Fruit fly (Drosophila melanogaster) whole organism, embryonic: Measurements from ENCODE around the gene Act87E.

Experiments
- CG12219 ChIP-seq: fragments of 200-800 bp; sonication (Bioruptor generic); optimal IDR thresholded peaks from 3 replicates; lab custom pipeline; 2018; ENCODE audit warnings: missing biosample characterization, mild to moderate bottlenecking, missing genetic modification characterization
- CG13775 ChIP-seq: fragments of 200-800 bp; sonication (Bioruptor generic); optimal IDR thresholded peaks from 3 replicates; lab custom pipeline; 2017; ENCODE audit warnings: missing biosample characterization, mild to moderate bottlenecking, missing genetic modification characterization
- CG15011 ChIP-seq: fragments of 200-800 bp; sonication (Bioruptor generic); optimal IDR thresholded peaks from 3 replicates; lab custom pipeline; 2018; ENCODE audit warnings: missing biosample characterization, mild to moderate bottlenecking, missing genetic modification characterization
- CG15269 ChIP-seq: fragments of 200-800 bp; sonication (Bioruptor generic); optimal IDR thresholded peaks from 2 replicates; lab custom pipeline; 2018; ENCODE audit warnings: missing biosample characterization, mild to moderate bottlenecking, missing genetic modification characterization, moderate library complexity
- CG1529 ChIP-seq: fragments of 200-800 bp; sonication (Bioruptor generic); optimal IDR thresholded peaks from 3 replicates; lab custom pipeline; 2018; ENCODE audit warnings: missing biosample characterization, missing genetic modification characterization
- CG15514 ChIP-seq: fragments of 200-800 bp; sonication (Bioruptor generic); optimal IDR thresholded peaks from 3 replicates; lab custom pipeline; 2017; ENCODE audit warnings: missing biosample characterization, missing genetic modification characterization, mild to moderate bottlenecking, moderate library complexity, missing genetic modification reagents
- CG16813 ChIP-seq: fragments of 200-800 bp; sonication (Bioruptor generic); IDR thresholded peaks from 3 replicates; pipeline ENCODE4 v1.3.6; 2022; ENCODE audit warnings: missing biosample characterization, missing genetic modification characterization; ENCODE audit not compliant: partially characterized antibody
- CG2116 ChIP-seq: fragments of 200-800 bp; sonication (Bioruptor generic); optimal IDR thresholded peaks from 3 replicates; lab custom pipeline; 2018; ENCODE audit warnings: missing biosample characterization, mild to moderate bottlenecking, missing genetic modification characterization
- CG2202 ChIP-seq: fragments of 200-800 bp; sonication (Bioruptor generic); optimal IDR thresholded peaks from 2 replicates; lab custom pipeline; 2018; ENCODE audit warnings: missing biosample characterization, mild to moderate bottlenecking, missing genetic modification characterization
- CG30403 ChIP-seq: fragments of 200-800 bp; sonication (Bioruptor generic); optimal IDR thresholded peaks from 3 replicates; lab custom pipeline; 2016; ENCODE audit warnings: missing biosample characterization, missing genetic modification characterization
- CG3281 ChIP-seq: fragments of 200-800 bp; sonication (Bioruptor generic); optimal IDR thresholded peaks from 3 replicates; lab custom pipeline; 2017; ENCODE audit warnings: missing biosample characterization, mild to moderate bottlenecking, missing genetic modification characterization
- CG3726 ChIP-seq: fragments of 200-800 bp; sonication (Bioruptor generic); IDR thresholded peaks from 3 replicates; pipeline ENCODE4, ENCODE4 v1.3.6; 2022; ENCODE audit warnings: missing biosample characterization, missing genetic modification characterization
- CG4282 ChIP-seq: fragments of 200-800 bp; sonication (Bioruptor generic); optimal IDR thresholded peaks from 2 replicates; lab custom pipeline; 2016; ENCODE audit warnings: missing biosample characterization, missing genetic modification characterization
- CG4360 ChIP-seq: fragments of 200-800 bp; sonication (Bioruptor generic); IDR thresholded peaks from 2 replicates; pipeline ENCODE4 v1.3.6; 2022; ENCODE audit warnings: missing biosample characterization, missing genetic modification characterization
- CG5245 ChIP-seq: fragments of 200-800 bp; sonication (Bioruptor generic); optimal IDR thresholded peaks from 3 replicates; lab custom pipeline; 2016; ENCODE audit warnings: missing biosample characterization, missing genetic modification characterization
- CG5953 ChIP-seq: fragments of 200-800 bp; sonication (Bioruptor generic); IDR thresholded peaks from 2 replicates; pipeline ENCODE4 v1.3.6; 2022; ENCODE audit warnings: missing biosample characterization, missing genetic modification characterization
- CG6765 ChIP-seq: fragments of 200-800 bp; sonication (Bioruptor generic); optimal IDR thresholded peaks from 3 replicates; lab custom pipeline; 2017; ENCODE audit warnings: missing biosample characterization, mild to moderate bottlenecking, missing genetic modification characterization
- CG6854 ChIP-seq: fragments of 200-800 bp; sonication (Bioruptor generic); optimal IDR thresholded peaks from 3 replicates; lab custom pipeline; 2017; ENCODE audit warnings: missing biosample characterization, mild to moderate bottlenecking, missing genetic modification characterization
- CG9932 ChIP-seq: fragments of 200-800 bp; sonication (Bioruptor generic); IDR thresholded peaks from 2 replicates; pipeline ENCODE4 v1.3.6; 2022; ENCODE audit warnings: missing biosample characterization, missing genetic modification characterization
- Deaf1 ChIP-seq: fragments of 200-800 bp; optimal IDR thresholded peaks from 3 replicates; lab custom pipeline; 2019; ENCODE audit warnings: missing biosample characterization, mild to moderate bottlenecking, missing genetic modification characterization, moderate library complexity
- Dll ChIP-seq: fragments of 200-800 bp; sonication (Bioruptor generic); IDR thresholded peaks from 4 replicates; pipeline ENCODE4 v1.3.6; 2022; ENCODE audit warnings: missing biosample characterization, missing genetic modification characterization; ENCODE audit not compliant: partially characterized antibody
- Elba2 ChIP-seq: fragments of 200-800 bp; sonication (Bioruptor generic); optimal IDR thresholded peaks from 3 replicates; lab custom pipeline; 2016; ENCODE audit warnings: missing biosample characterization, missing genetic modification characterization
- HLHmδ ChIP-seq: fragments of 200-800 bp; sonication (Bioruptor generic); optimal IDR thresholded peaks from 2 replicates; lab custom pipeline; 2018; ENCODE audit warnings: missing biosample characterization, mild to moderate bottlenecking, missing genetic modification characterization, moderate library complexity
- HmgZ ChIP-seq: fragments of 200-800 bp; sonication (Bioruptor generic); optimal IDR thresholded peaks from 2 replicates; lab custom pipeline; 2018; ENCODE audit warnings: missing biosample characterization, mild to moderate bottlenecking, missing genetic modification characterization
- Hr39 ChIP-seq: fragments of >200 bp; optimal IDR thresholded peaks from 2 replicates; lab custom pipeline; 2017
- Lhr ChIP-seq: fragments of 200-800 bp; sonication (Bioruptor generic); optimal IDR thresholded peaks from 3 replicates; lab custom pipeline; 2017; ENCODE audit warnings: mild to moderate bottlenecking, missing biosample characterization, missing genetic modification reagents, missing genetic modification characterization
- MBD-R2 ChIP-seq: fragments of 200-800 bp; sonication (Bioruptor generic); IDR thresholded peaks from 2 replicates; pipeline ENCODE4 v1.3.6; 2022; ENCODE audit warnings: missing biosample characterization, missing genetic modification characterization
- Myb ChIP-seq: fragments of 200-800 bp; sonication (Bioruptor generic); optimal IDR thresholded peaks from 2 replicates; lab custom pipeline; 2016; ENCODE audit warnings: missing biosample characterization, missing genetic modification characterization
- NFAT ChIP-seq: fragments of 200-800 bp; sonication (Bioruptor generic); IDR thresholded peaks from 2 replicates; pipeline ENCODE4 v1.3.6; 2022; ENCODE audit warnings: missing biosample characterization, missing genetic modification characterization
- Sox102F ChIP-seq: fragments of 200-800 bp; sonication (Bioruptor generic); optimal IDR thresholded peaks from 2 replicates; lab custom pipeline; 2018; ENCODE audit warnings: missing biosample characterization, mild to moderate bottlenecking, missing genetic modification characterization, moderate library complexity
- TFAM ChIP-seq: fragments of 200-800 bp; sonication (Bioruptor generic); optimal IDR thresholded peaks from 2 replicates; lab custom pipeline; 2017; ENCODE audit warnings: missing biosample characterization, missing genetic modification characterization, inconsistent platforms
- Vsx1 ChIP-seq: fragments of 200-800 bp; sonication (Bioruptor generic); optimal IDR thresholded peaks from 2 replicates; lab custom pipeline; 2017; ENCODE audit warnings: missing biosample characterization, mild to moderate bottlenecking, missing genetic modification characterization, missing genetic modification reagents
- ab ChIP-seq: fragments of 200-800 bp; sonication (Bioruptor generic); optimal IDR thresholded peaks from 2 replicates; lab custom pipeline; 2016; ENCODE audit warnings: missing biosample characterization, missing genetic modification characterization
- abd-A ChIP-seq: fragments of 200-800 bp; sonication (Bioruptor generic); optimal IDR thresholded peaks from 3 replicates; lab custom pipeline; 2019; ENCODE audit warnings: missing biosample characterization, mild to moderate bottlenecking, missing genetic modification characterization, moderate library complexity
- ara ChIP-seq: fragments of 200-800 bp; sonication (Bioruptor generic); IDR thresholded peaks from 2 replicates; pipeline ENCODE4 v1.3.6; 2022; ENCODE audit warnings: missing biosample characterization, missing genetic modification characterization
- croc ChIP-seq: fragments of 200-800 bp; sonication (Bioruptor generic); conservative IDR thresholded peaks from 3 replicates; pipeline ENCODE4 v1.3.6; 2022; ENCODE audit warnings: missing biosample characterization, missing genetic modification characterization
- dan ChIP-seq: fragments of 200-800 bp; sonication (Bioruptor generic); IDR thresholded peaks from 2 replicates; pipeline ENCODE4 v1.3.6; 2022; ENCODE audit warnings: missing biosample characterization, missing genetic modification characterization
- dm ChIP-seq: fragments of 200-800 bp; sonication (Bioruptor generic); optimal IDR thresholded peaks from 3 replicates; lab custom pipeline; 2016; ENCODE audit warnings: missing biosample characterization, missing genetic modification characterization
- eve ChIP-seq, 2 experiments: fragments of >200 bp; optimal IDR thresholded peaks; 2 replicates each; lab custom pipeline; 2017; ENCODE audit warnings: missing biosample characterization in 2 of 2, missing genetic modification characterization in 2 of 2
- fd102C ChIP-seq: fragments of 200-800 bp; sonication (Bioruptor generic); optimal IDR thresholded peaks from 2 replicates; lab custom pipeline; 2018; ENCODE audit warnings: missing biosample characterization, mild to moderate bottlenecking, missing genetic modification characterization, moderate library complexity
- jigr1 ChIP-seq: fragments of 200-800 bp; sonication (Bioruptor generic); IDR thresholded peaks from 3 replicates; pipeline ENCODE4 v1.3.6; 2022; ENCODE audit warnings: missing biosample characterization, missing genetic modification characterization
- kah ChIP-seq: fragments of 200-800 bp; sonication (Bioruptor generic); optimal IDR thresholded peaks from 2 replicates; lab custom pipeline; 2018; ENCODE audit warnings: missing biosample characterization, mild to moderate bottlenecking, missing genetic modification characterization
- lab ChIP-seq: fragments of 200-800 bp; sonication (Bioruptor generic); optimal IDR thresholded peaks from 3 replicates; lab custom pipeline; 2017; ENCODE audit warnings: missing biosample characterization, missing genetic modification characterization, mild to moderate bottlenecking, moderate library complexity, missing genetic modification reagents
- p53 ChIP-seq: fragments of 200-800 bp; sonication (Bioruptor generic); optimal IDR thresholded peaks from 2 replicates; lab custom pipeline; 2016; ENCODE audit warnings: missing biosample characterization, missing genetic modification characterization
- pan ChIP-seq, 4 experiments: fragments of >200 bp in 3 of 4; fragments of 200-800 bp in 1 of 4; sonication (Bioruptor generic) in 1 of 4; optimal IDR thresholded peaks in 3 of 4; IDR thresholded peaks in 1 of 4; 2 replicates each; pipeline versions ENCODE4 v1.3.6 to Lab custom; 2017 to 2022; ENCODE audit warnings: missing biosample characterization in 2 of 4, missing genetic modification characterization in 2 of 4, mixed read lengths in 1 of 4
- pita ChIP-seq: fragments of 200-800 bp; sonication (Bioruptor generic); optimal IDR thresholded peaks from 2 replicates; lab custom pipeline; 2017; ENCODE audit warnings: missing biosample characterization, mild to moderate bottlenecking, missing genetic modification characterization
- scrt ChIP-seq: fragments of 200-800 bp; sonication (Bioruptor generic); optimal IDR thresholded peaks from 2 replicates; lab custom pipeline; 2018; ENCODE audit warnings: missing biosample characterization, mild to moderate bottlenecking, missing genetic modification characterization, moderate library complexity
- sima ChIP-seq: fragments of 200-800 bp; sonication (Bioruptor generic); optimal IDR thresholded peaks from 2 replicates; lab custom pipeline; 2016; ENCODE audit warnings: missing biosample characterization, missing genetic modification characterization
- ssp ChIP-seq: fragments of 200-800 bp; sonication (Bioruptor generic); IDR thresholded peaks from 2 replicates; pipeline ENCODE4 v1.3.6; 2022; ENCODE audit warnings: missing biosample characterization, missing genetic modification characterization
- tap ChIP-seq: fragments of 200-800 bp; optimal IDR thresholded peaks from 3 replicates; lab custom pipeline; 2019; ENCODE audit warnings: missing biosample characterization, mild to moderate bottlenecking, missing genetic modification characterization, moderate library complexity
- tio ChIP-seq: fragments of 200-800 bp; sonication (Bioruptor generic); optimal IDR thresholded peaks from 2 replicates; lab custom pipeline; 2017; ENCODE audit warnings: missing biosample characterization, missing genetic modification characterization, inconsistent platforms

Act87E gene

dm6 chr3R:13446489-13446888 is 20.7 kb downstream of the Act87E start (continued):
- TF ChIP-seq CG12219, result no peak
- peak; percentile 11 for TF ChIP-seq CG15514 (GFP tag; lab: Kevin White, UChicago)
- TF ChIP-seq Sox102F (GFP tag; lab: Kevin White, UChicago), result peak; percentile 58
- TF ChIP-seq Elba2 (GFP tag; lab: Kevin White, UChicago), result no peak
- TF ChIP-seq Hr39, result no peak
- TF ChIP-seq croc (GFP tag; lab: Robert Waterston, UW), result no peak; the same call in 2 of the 3 replicates
- no peak for TF ChIP-seq CG5245 (GFP tag; lab: Kevin White, UChicago)
- TF ChIP-seq CG15269 (tag; lab: Kevin White, UChicago), result peak; percentile 66
- peak; percentile 38; the same call in 1 of the 2 replicates for TF ChIP-seq CG9932 (GFP tag; lab: Robert Waterston, UW)
- TF ChIP-seq CG16813 (GFP tag; lab: Robert Waterston, UW), result no peak
- peak; percentile 16 for TF ChIP-seq CG6854
- TF ChIP-seq lab (GFP tag; lab: Kevin White, UChicago), result peak; percentile 20
- no peak for TF ChIP-seq CG5953 (GFP tag; lab: Robert Waterston, UW)
- TF ChIP-seq NFAT, result 0 out of 2 replicates have a peak, but pooled peaks have one; percentile 6
- no peak; the same call in 1 of the 2 replicates for TF ChIP-seq ssp (GFP tag; lab: Robert Waterston, UW)
- no peak for TF ChIP-seq kah (GFP tag; lab: Kevin White, UChicago)
- TF ChIP-seq tap, result no peak
- no peak for TF ChIP-seq pan (optimal IDR thresholded peaks at IDR 0.05; lab: Kevin White, UChicago)
- no peak for TF ChIP-seq pan (GFP tag; optimal IDR thresholded peaks at IDR 0.05 in 1 of 2, IDR thresholded peaks at IDR 0.05 in 1 of 2)
- TF ChIP-seq jigr1 (GFP tag; lab: Robert Waterston, UW), result no peak
- no peak for TF ChIP-seq Vsx1
- no peak for TF ChIP-seq TFAM (GFP tag; lab: Kevin White, UChicago)
- TF ChIP-seq CG13775 (GFP tag; lab: Kevin White, UChicago), result peak; percentile 40
- TF ChIP-seq Lhr (GFP tag; lab: Kevin White, UChicago), result no peak
- TF ChIP-seq eve (GFP tag; optimal IDR thresholded peaks at IDR 0.05; lab: Kevin White, UChicago), result no peak
- TF ChIP-seq dan (GFP tag; lab: Robert Waterston, UW), result no peak
- peak; percentile 3 for TF ChIP-seq sima (GFP tag; lab: Kevin White, UChicago)
- TF ChIP-seq CG30403 (GFP tag; lab: Kevin White, UChicago), result peak; percentile 65
- TF ChIP-seq Dll (GFP tag; lab: Robert Waterston, UW), result no peak
- TF ChIP-seq ara (GFP tag; lab: Robert Waterston, UW), result no peak
- no peak for TF ChIP-seq CG6765 (GFP tag; lab: Kevin White, UChicago)
- TF ChIP-seq MBD-R2 (GFP tag; lab: Robert Waterston, UW), result no peak
- TF ChIP-seq HLHmδ (GFP tag; lab: Kevin White, UChicago), result no peak
- no peak for TF ChIP-seq CG1529
- TF ChIP-seq CG2116 (GFP tag; lab: Kevin White, UChicago), result no peak
- no peak for TF ChIP-seq CG3726
- peak; percentile 21 for TF ChIP-seq CG2202
- TF ChIP-seq ab (GFP tag; lab: Kevin White, UChicago), result no peak
- TF ChIP-seq dm (GFP tag; lab: Kevin White, UChicago), result no peak
- TF ChIP-seq fd102C (GFP tag; lab: Kevin White, UChicago), result no peak
- TF ChIP-seq tio (GFP tag; lab: Kevin White, UChicago), result peak; percentile 43
- peak; percentile 10 for TF ChIP-seq HmgZ (tag; lab: Kevin White, UChicago)
- TF ChIP-seq CG4282 (GFP tag; lab: Kevin White, UChicago), result no peak
- no peak for TF ChIP-seq CG15011 (GFP tag; lab: Kevin White, UChicago)
- TF ChIP-seq p53 (GFP tag; lab: Kevin White, UChicago), result no peak
- no peak for TF ChIP-seq pita
- TF ChIP-seq CG3281 (GFP tag; lab: Kevin White, UChicago), result peak; percentile 5
- no peak for TF ChIP-seq scrt
- TF ChIP-seq CG4360 (GFP tag; lab: Robert Waterston, UW), result no peak
- TF ChIP-seq Myb (GFP tag; lab: Kevin White, UChicago), result no peak
- no peak for TF ChIP-seq abd-A (tag; lab: Kevin White, UChicago)
- TF ChIP-seq Deaf1 (tag; lab: Kevin White, UChicago), result peak; percentile 35
